Fruit fly (Drosophila melanogaster) whole organism, embryonic: Measurements from ENCODE around the gene Hexo1.

ENCODE experiments used
- Atf3 ChIP-seq: fragments of 200-800 bp; sonication (Bioruptor generic); optimal IDR thresholded peaks from 3 replicates; lab custom pipeline; 2016; ENCODE audit warnings: missing biosample characterization, missing genetic modification characterization
- Bgb ChIP-seq: fragments of 200-800 bp; sonication (Bioruptor generic); IDR thresholded peaks from 2 replicates; pipeline ENCODE4 v1.3.6; 2022; ENCODE audit warnings: missing biosample characterization, missing genetic modification characterization; ENCODE audit not compliant: partially characterized antibody
- Blimp-1 ChIP-seq: fragments of 200-800 bp; sonication (Bioruptor generic); optimal IDR thresholded peaks from 3 replicates; lab custom pipeline; 2018; ENCODE audit warnings: missing biosample characterization, missing genetic modification characterization, mild to moderate bottlenecking, moderate library complexity, missing genetic modification reagents
- CG10565 ChIP-seq: fragments of 200-800 bp; sonication (Bioruptor generic); optimal IDR thresholded peaks from 3 replicates; lab custom pipeline; 2016; ENCODE audit warnings: missing biosample characterization, mild to moderate bottlenecking, missing genetic modification characterization
- CG10654 ChIP-seq: fragments of 200-800 bp; sonication (Bioruptor generic); optimal IDR thresholded peaks from 2 replicates; lab custom pipeline; 2016; ENCODE audit warnings: missing biosample characterization, missing genetic modification characterization
- CG10959 ChIP-seq: fragments of 200-800 bp; sonication (Bioruptor generic); IDR thresholded peaks from 2 replicates; pipeline ENCODE4 v1.3.6; 2022; ENCODE audit warnings: missing biosample characterization, missing genetic modification characterization
- CG11398 ChIP-seq: fragments of 200-800 bp; sonication (Bioruptor generic); optimal IDR thresholded peaks from 2 replicates; lab custom pipeline; 2016; ENCODE audit warnings: missing biosample characterization, missing genetic modification characterization
- CG11456 ChIP-seq: fragments of 200-800 bp; sonication (Bioruptor generic); IDR thresholded peaks from 3 replicates; pipeline ENCODE4 v1.3.6; 2022; ENCODE audit warnings: missing biosample characterization, missing genetic modification characterization
- CG11560 ChIP-seq: fragments of 200-800 bp; sonication (Bioruptor generic); IDR thresholded peaks from 3 replicates; pipeline ENCODE4 v1.3.6; 2022; ENCODE audit warnings: missing biosample characterization, missing genetic modification characterization
- CG11723 ChIP-seq: fragments of 200-800 bp; sonication (Bioruptor generic); optimal IDR thresholded peaks from 2 replicates; lab custom pipeline; 2017; ENCODE audit warnings: missing biosample characterization, mild to moderate bottlenecking, missing genetic modification characterization
- CG12104 ChIP-seq: fragments of 200-800 bp; sonication (Bioruptor generic); optimal IDR thresholded peaks from 3 replicates; lab custom pipeline; 2016; ENCODE audit warnings: missing biosample characterization, missing genetic modification characterization
- CG12299 ChIP-seq: fragments of 200-800 bp; sonication (Bioruptor generic); optimal IDR thresholded peaks from 2 replicates; lab custom pipeline; 2018; ENCODE audit warnings: missing biosample characterization, mild to moderate bottlenecking, missing genetic modification characterization
- CG14014 ChIP-seq: fragments of 200-800 bp; sonication (Bioruptor generic); IDR thresholded peaks from 2 replicates; pipeline ENCODE4 v1.3.6; 2022; ENCODE audit warnings: missing biosample characterization, missing genetic modification characterization
- CG15479 ChIP-seq: fragments of 200-800 bp; sonication (Bioruptor generic); optimal IDR thresholded peaks from 3 replicates; lab custom pipeline; 2019; ENCODE audit warnings: missing biosample characterization, mild to moderate bottlenecking, missing genetic modification characterization, moderate library complexity
- CG30020 ChIP-seq: fragments of 200-800 bp; optimal IDR thresholded peaks from 2 replicates; lab custom pipeline; 2019; ENCODE audit warnings: missing biosample characterization, mild to moderate bottlenecking, missing genetic modification characterization, moderate library complexity
- CG30403 ChIP-seq: fragments of 200-800 bp; sonication (Bioruptor generic); optimal IDR thresholded peaks from 3 replicates; lab custom pipeline; 2016; ENCODE audit warnings: missing biosample characterization, missing genetic modification characterization
- CG3281 ChIP-seq: fragments of 200-800 bp; sonication (Bioruptor generic); optimal IDR thresholded peaks from 3 replicates; lab custom pipeline; 2017; ENCODE audit warnings: missing biosample characterization, mild to moderate bottlenecking, missing genetic modification characterization
- CG4360 ChIP-seq: fragments of 200-800 bp; sonication (Bioruptor generic); IDR thresholded peaks from 2 replicates; pipeline ENCODE4 v1.3.6; 2022; ENCODE audit warnings: missing biosample characterization, missing genetic modification characterization
- CG4424 ChIP-seq: fragments of 200-800 bp; sonication (Bioruptor generic); optimal IDR thresholded peaks from 3 replicates; lab custom pipeline; 2016; ENCODE audit warnings: missing biosample characterization, missing genetic modification characterization
- CG6689 ChIP-seq: fragments of 200-800 bp; sonication (Bioruptor generic); IDR thresholded peaks from 2 replicates; pipeline ENCODE4 v1.3.6; 2022; ENCODE audit warnings: missing biosample characterization, missing genetic modification characterization
- CG6791 ChIP-seq: fragments of 200-800 bp; sonication (Bioruptor generic); IDR thresholded peaks from 3 replicates; pipeline ENCODE4 v1.3.6; 2022; ENCODE audit warnings: missing biosample characterization, missing genetic modification characterization; ENCODE audit not compliant: partially characterized antibody
- CG7357 ChIP-seq: fragments of 200-800 bp; sonication (Bioruptor generic); IDR thresholded peaks from 3 replicates; pipeline ENCODE4 v1.3.6; 2022; ENCODE audit warnings: missing biosample characterization, missing genetic modification characterization
- CG9609 ChIP-seq: fragments of 200-800 bp; sonication (Bioruptor generic); optimal IDR thresholded peaks from 3 replicates; lab custom pipeline; 2016; ENCODE audit warnings: missing biosample characterization, missing genetic modification characterization
- CoRest ChIP-seq: fragments of 200-800 bp; sonication (Bioruptor generic); optimal IDR thresholded peaks from 3 replicates; lab custom pipeline; 2018; ENCODE audit warnings: missing biosample characterization, mild to moderate bottlenecking, missing genetic modification characterization, moderate library complexity
- D19B ChIP-seq: fragments of 200-800 bp; sonication (Bioruptor generic); optimal IDR thresholded peaks from 2 replicates; lab custom pipeline; 2017; ENCODE audit warnings: missing biosample characterization, mild to moderate bottlenecking, missing genetic modification characterization
- Hr78 ChIP-seq, 2 experiments: fragments of 200-800 bp in 1 of 2; fragments of >200 bp in 1 of 2; sonication (Bioruptor generic) in 1 of 2; optimal IDR thresholded peaks; 2 replicates each; lab custom pipeline; 2017 to 2019; ENCODE audit warnings: missing biosample characterization in 2 of 2, missing genetic modification characterization in 2 of 2, mild to moderate bottlenecking in 1 of 2, moderate library complexity in 1 of 2
- NfI ChIP-seq: fragments of 200-800 bp; sonication (Bioruptor generic); optimal IDR thresholded peaks from 3 replicates; lab custom pipeline; 2018; ENCODE audit warnings: missing biosample characterization, mild to moderate bottlenecking, missing genetic modification characterization, moderate library complexity
- Oaz ChIP-seq: fragments of 200-800 bp; sonication (Bioruptor generic); IDR thresholded peaks from 2 replicates; pipeline ENCODE4 v1.3.6; 2022; ENCODE audit warnings: missing biosample characterization, missing genetic modification characterization
- Spps ChIP-seq: fragments of 200-800 bp; sonication (Bioruptor generic); optimal IDR thresholded peaks from 2 replicates; lab custom pipeline; 2018; ENCODE audit warnings: missing biosample characterization, mild to moderate bottlenecking, missing genetic modification characterization
- ara ChIP-seq: fragments of 200-800 bp; sonication (Bioruptor generic); IDR thresholded peaks from 2 replicates; pipeline ENCODE4 v1.3.6; 2022; ENCODE audit warnings: missing biosample characterization, missing genetic modification characterization
- bcd ChIP-seq: fragments of 200-800 bp; sonication (Bioruptor generic); optimal IDR thresholded peaks from 2 replicates; lab custom pipeline; 2017; ENCODE audit warnings: missing biosample characterization, mild to moderate bottlenecking, missing genetic modification characterization
- bigmax ChIP-seq: fragments of 200-800 bp; sonication (Bioruptor generic); optimal IDR thresholded peaks from 2 replicates; lab custom pipeline; 2018; ENCODE audit warnings: missing biosample characterization, mild to moderate bottlenecking, missing genetic modification characterization
- crc ChIP-seq: fragments of 200-800 bp; sonication (Bioruptor generic); optimal IDR thresholded peaks from 2 replicates; lab custom pipeline; 2016; ENCODE audit warnings: missing biosample characterization, missing genetic modification characterization
- gem ChIP-seq: fragments of 200-800 bp; sonication (Bioruptor generic); optimal IDR thresholded peaks from 2 replicates; lab custom pipeline; 2019; ENCODE audit warnings: missing biosample characterization, mild to moderate bottlenecking, missing genetic modification characterization, moderate library complexity
- grau ChIP-seq: fragments of 200-800 bp; optimal IDR thresholded peaks from 3 replicates; lab custom pipeline; 2019; ENCODE audit warnings: missing biosample characterization, mild to moderate bottlenecking, missing genetic modification characterization, moderate library complexity
- grn ChIP-seq: fragments of 200-800 bp; sonication (Bioruptor generic); optimal IDR thresholded peaks from 3 replicates; lab custom pipeline; 2017; ENCODE audit warnings: missing biosample characterization, missing genetic modification characterization
- kni ChIP-seq: fragments of 200-800 bp; sonication (Bioruptor generic); optimal IDR thresholded peaks from 3 replicates; lab custom pipeline; 2017; ENCODE audit warnings: mild to moderate bottlenecking, missing biosample characterization, missing genetic modification reagents, missing genetic modification characterization
- lbe ChIP-seq: fragments of 200-800 bp; sonication (Bioruptor generic); optimal IDR thresholded peaks from 2 replicates; lab custom pipeline; 2016; ENCODE audit warnings: missing biosample characterization, mild to moderate bottlenecking, missing genetic modification characterization
- nerfin-1 ChIP-seq: fragments of 200-800 bp; sonication (Bioruptor generic); optimal IDR thresholded peaks from 3 replicates; lab custom pipeline; 2019; ENCODE audit warnings: missing biosample characterization, mild to moderate bottlenecking, missing genetic modification characterization, moderate library complexity
- oc ChIP-seq: fragments of 200-800 bp; sonication (Bioruptor generic); optimal IDR thresholded peaks from 2 replicates; lab custom pipeline; 2018; ENCODE audit warnings: missing biosample characterization, mild to moderate bottlenecking, missing genetic modification characterization, moderate library complexity
- odd ChIP-seq: fragments of 200-800 bp; sonication (Bioruptor generic); optimal IDR thresholded peaks from 2 replicates; lab custom pipeline; 2017; ENCODE audit warnings: missing biosample characterization, mild to moderate bottlenecking, missing genetic modification characterization
- org-1 ChIP-seq: fragments of 200-800 bp; sonication (Bioruptor generic); optimal IDR thresholded peaks from 2 replicates; lab custom pipeline; 2017; ENCODE audit warnings: missing biosample characterization, missing genetic modification characterization
- p53 ChIP-seq: fragments of 200-800 bp; sonication (Bioruptor generic); optimal IDR thresholded peaks from 2 replicates; lab custom pipeline; 2016; ENCODE audit warnings: missing biosample characterization, missing genetic modification characterization
- pum ChIP-seq: fragments of 200-800 bp; sonication (Bioruptor generic); optimal IDR thresholded peaks from 2 replicates; lab custom pipeline; 2016; ENCODE audit warnings: missing biosample characterization, missing genetic modification characterization
- schlank ChIP-seq: fragments of 200-800 bp; sonication (Bioruptor generic); optimal IDR thresholded peaks from 2 replicates; lab custom pipeline; 2018; ENCODE audit warnings: missing biosample characterization, mild to moderate bottlenecking, missing genetic modification characterization
- sisA ChIP-seq: fragments of 200-800 bp; sonication (Bioruptor generic); IDR thresholded peaks from 2 replicates; pipeline ENCODE4 v1.3.6; 2022; ENCODE audit warnings: missing biosample characterization, missing genetic modification characterization
- tgo ChIP-seq: fragments of 200-800 bp; sonication (Bioruptor generic); IDR thresholded peaks from 3 replicates; pipeline ENCODE4 v1.3.6; 2022; ENCODE audit warnings: missing biosample characterization, missing genetic modification characterization
- vnd ChIP-seq: fragments of 200-800 bp; sonication (Bioruptor generic); IDR thresholded peaks from 3 replicates; pipeline ENCODE4 v1.3.6; 2022; ENCODE audit warnings: missing biosample characterization, missing genetic modification characterization; ENCODE audit not compliant: partially characterized antibody
- zen2 ChIP-seq: fragments of 200-800 bp; sonication (Bioruptor generic); IDR thresholded peaks from 3 replicates; pipeline ENCODE4 v1.3.6; 2022; ENCODE audit warnings: missing biosample characterization, missing genetic modification characterization; ENCODE audit not compliant: partially characterized antibody

Hexo1 gene

dm6 chr3L:4269208-4269607 is 19.2 kb upstream of the Hexo1 start:
- TF ChIP-seq Blimp-1 (GFP tag; lab: Kevin White, UChicago) (peak; percentile 98), grn (GFP tag; lab: Kevin White, UChicago) (peak; percentile 22), CG10959 (GFP tag; lab: Robert Waterston, UW) (no peak), kni (GFP tag; lab: Kevin White, UChicago) (peak; percentile 31), oc (tag; lab: Kevin White, UChicago) (peak; percentile 69), p53 (GFP tag; lab: Kevin White, UChicago) (no peak), CG11560 (tag; lab: Robert Waterston, UW) (no peak), CG10654 (GFP tag; lab: Kevin White, UChicago) (no peak)
- TF ChIP-seq, all 482 proteins: peak for 4

dm6 chr3L:4269920-4270319 is 18.5 kb upstream of the Hexo1 start:
- peak; percentile 48 for TF ChIP-seq CG4424 (GFP tag; lab: Kevin White, UChicago)
- no peak for TF ChIP-seq crc (GFP tag; lab: Kevin White, UChicago)
- no peak for TF ChIP-seq CG4360 (GFP tag; lab: Robert Waterston, UW)
- TF ChIP-seq CG7357 (GFP tag; lab: Robert Waterston, UW) = peak; percentile 38; the same call in 1 of the 3 replicates
- no peak for TF ChIP-seq Bgb
- peak; percentile 75 for TF ChIP-seq ara (GFP tag; lab: Robert Waterston, UW)
- no peak for TF ChIP-seq Atf3
- TF ChIP-seq tgo = peak; percentile 79
- peak; percentile 71 for TF ChIP-seq org-1 (GFP tag; lab: Kevin White, UChicago)
- TF ChIP-seq CG9609 (GFP tag; lab: Kevin White, UChicago) = no peak
- peak; percentile 84 for TF ChIP-seq CoRest (tag; lab: Kevin White, UChicago)
- TF ChIP-seq NfI (GFP tag; lab: Kevin White, UChicago) = peak; percentile 65
- peak; percentile 65 for TF ChIP-seq CG30403 (GFP tag; lab: Kevin White, UChicago)
- TF ChIP-seq vnd = no peak
- peak; percentile 77 for TF ChIP-seq CG6689
- TF ChIP-seq lbe = peak; percentile 75
- TF ChIP-seq sisA (GFP tag; lab: Robert Waterston, UW) = no peak; the same call in 1 of the 2 replicates
- TF ChIP-seq bcd (GFP tag; lab: Kevin White, UChicago) = peak; percentile 71
- TF ChIP-seq schlank (tag; lab: Kevin White, UChicago) = no peak
- no peak for TF ChIP-seq CG10565 (GFP tag; lab: Kevin White, UChicago)
- peak; percentile 84 for TF ChIP-seq gem (tag; lab: Kevin White, UChicago)
- peak; percentile 31; the same call in 1 of the 2 replicates for TF ChIP-seq Oaz (GFP tag; lab: Robert Waterston, UW)
- peak; percentile 52 for TF ChIP-seq Spps
- peak; percentile 38; the same call in 1 of the 2 replicates for TF ChIP-seq CG14014 (GFP tag; lab: Robert Waterston, UW)
- no peak for TF ChIP-seq bigmax (GFP tag; lab: Kevin White, UChicago)
- 0 out of 3 replicates have a peak, but pooled peaks have one; percentile 28 for TF ChIP-seq CG11456 (GFP tag; lab: Robert Waterston, UW)
- TF ChIP-seq odd (GFP tag; lab: Kevin White, UChicago) = peak; percentile 72
- TF ChIP-seq CG15479 (GFP tag; lab: Kevin White, UChicago) = no peak
- peak; percentile 63 for TF ChIP-seq CG12299
- peak; percentile 75 for TF ChIP-seq CG3281 (GFP tag; lab: Kevin White, UChicago)
- no peak for TF ChIP-seq D19B (GFP tag; lab: Kevin White, UChicago)
- TF ChIP-seq CG11723 (GFP tag; lab: Kevin White, UChicago) = peak; percentile 41
- no peak for TF ChIP-seq zen2
- peak; percentile 69 for TF ChIP-seq nerfin-1 (tag; lab: Kevin White, UChicago)
- TF ChIP-seq Hr78 (GFP tag; optimal IDR thresholded peaks at IDR 0.05; lab: Kevin White, UChicago) = peak in 1 of 2 experiments; percentile 45
- peak; percentile 81 for TF ChIP-seq grau (tag; lab: Kevin White, UChicago)
- no peak for TF ChIP-seq CG11398 (GFP tag; lab: Kevin White, UChicago)
- 0 out of 3 replicates have a peak, but pooled peaks have one; percentile 15 for TF ChIP-seq CG6791
- TF ChIP-seq CG12104 (GFP tag; lab: Kevin White, UChicago) = peak; percentile 29
- peak; percentile 29 for TF ChIP-seq CG30020 (tag; lab: Kevin White, UChicago)
- no peak for TF ChIP-seq pum (GFP tag; lab: Kevin White, UChicago)
